Worm (Caenorhabditis elegans): ENCODE results near the gene mrpl-11.
A peak's percentile ranks its signal among the peaks of the same experiment; 100 is the strongest.

mrpl-11 gene

ce11 chrIII:8749487-8749886, 32.0 kb downstream of the mrpl-11 start, which contains the start of gene sma-2 (continued):
- TF ChIP-seq hlh-12 (tag; optimal IDR thresholded peaks at IDR 0.05) (no peak), C17E4.6 (GFP tag; IDR thresholded peaks at IDR 0.05) (no peak), gei-17 (GFP tag; optimal IDR thresholded peaks at IDR 0.05) (no peak), xnd-1 (tag; optimal IDR thresholded peaks at IDR 0.05) (no peak), snpc-1.1 (tag; optimal IDR thresholded peaks at IDR 0.05; ENCODE audit: insufficient read depth) (no peak), chd-7 (tag; optimal IDR thresholded peaks at IDR 0.05) (peak; percentile 54), Y95B8A.8 (GFP tag; IDR thresholded peaks at IDR 0.05) (no peak), lin-40 (tag; optimal IDR thresholded peaks at IDR 0.05) (peak; percentile 64), lin-26 (GFP tag; IDR thresholded peaks at IDR 0.05) (no peak), rec-8 (tag; optimal IDR thresholded peaks at IDR 0.05) (no peak), hlh-26 (GFP tag; conservative IDR thresholded peaks at IDR 0.05) (no peak), him-1 (tag; optimal IDR thresholded peaks at IDR 0.05) (no peak), efl-1 (GFP tag; optimal IDR thresholded peaks at IDR 0.05) (no peak), ceh-40 (GFP tag; IDR thresholded peaks at IDR 0.05) (no peak), zfh-2 (GFP tag; conservative IDR thresholded peaks at IDR 0.05) (no peak), hrde-1 (tag; optimal IDR thresholded peaks at IDR 0.05; ENCODE audit: borderline replicate concordance) (no peak), unc-130 (GFP tag; optimal IDR thresholded peaks at IDR 0.05) (no peak), unc-62 (GFP tag; optimal IDR thresholded peaks at IDR 0.05) (no peak), cebp-2 (GFP tag; IDR thresholded peaks at IDR 0.05) (no peak), ztf-6 (GFP tag; IDR thresholded peaks at IDR 0.05) (no peak), egl-18 (GFP tag; IDR thresholded peaks at IDR 0.05) (no peak), tlf-1 (GFP tag; optimal IDR thresholded peaks at IDR 0.05) (no peak), F52B5.7 (tag; optimal IDR thresholded peaks at IDR 0.05) (no peak), Y53G8AR.9 (GFP tag; conservative IDR thresholded peaks at IDR 0.05) (no peak), K12H6.12 (tag; optimal IDR thresholded peaks at IDR 0.05) (no peak), hmg-1.2 (GFP tag; IDR thresholded peaks at IDR 0.05) (peak; percentile 85), aptf-3 (GFP tag; IDR thresholded peaks at IDR 0.05) (no peak), snpc-1.3 (tag; optimal IDR thresholded peaks at IDR 0.05; ENCODE audit: insufficient read depth) (no peak), F49E8.2 (tag; optimal IDR thresholded peaks at IDR 0.05; ENCODE audit: insufficient read depth) (no peak), T26A5.8 (tag; optimal IDR thresholded peaks at IDR 0.05) (no peak), F37B4.10 (GFP tag; IDR thresholded peaks at IDR 0.05) (no peak), ZK185.1 (tag; optimal IDR thresholded peaks at IDR 0.05; ENCODE audit: poor library complexity, severe bottlenecking) (peak; percentile 33), snpc-3.4 (tag; optimal IDR thresholded peaks at IDR 0.05) (no peak), tbp1 (GFP tag; optimal IDR thresholded peaks at IDR 0.05) (peak; percentile 36), repo-1 (tag; optimal IDR thresholded peaks at IDR 0.05) (no peak), atf-7 (tag; optimal IDR thresholded peaks at IDR 0.05) (peak; percentile 68), dpl-1 (GFP tag; optimal IDR thresholded peaks at IDR 0.05) (no peak), hsf-1 (GFP tag; IDR thresholded peaks at IDR 0.05) (no peak), sptf-2 (GFP tag; optimal IDR thresholded peaks at IDR 0.05) (no peak), dox-1 (GFP tag; IDR thresholded peaks at IDR 0.05) (no peak; the same call in 1 of the 2 replicates), mes-4 (tag; optimal IDR thresholded peaks at IDR 0.05) (no peak), dpff-1 (tag; optimal IDR thresholded peaks at IDR 0.05) (no peak), ccch-3 (GFP tag; optimal IDR thresholded peaks at IDR 0.05) (no peak), egrh-3 (GFP tag; IDR thresholded peaks at IDR 0.05) (no peak), Y56A3A.18 (GFP tag; IDR thresholded peaks at IDR 0.05) (no peak), lsy-27 (tag; optimal IDR thresholded peaks at IDR 0.05; ENCODE audit: borderline replicate concordance, insufficient read depth) (no peak), zim-3 (tag; optimal IDR thresholded peaks at IDR 0.05) (no peak), ceh-27 (GFP tag; optimal IDR thresholded peaks at IDR 0.05) (no peak), lin-35 (GFP tag; optimal IDR thresholded peaks at IDR 0.05) (no peak)
